Fruit fly (Drosophila melanogaster): Measurements from ENCODE around the gene Ugt307A1.

The Ugt307A1 gene

dm6 chr2L:7065687-7066086 is 2.1 kb upstream of the Ugt307A1 start, which contains the start of gene Nuf2 (continued):
- peak; percentile 11 for TF ChIP-seq zen (tag; optimal IDR thresholded peaks at IDR 0.05)
- TF ChIP-seq pan (optimal IDR thresholded peaks at IDR 0.05) = no peak
- peak in 1 of 2 experiments; percentile 27 for TF ChIP-seq pan (GFP tag; optimal IDR thresholded peaks at IDR 0.05 in 1 of 2, IDR thresholded peaks at IDR 0.05 in 1 of 2)
- TF ChIP-seq ssp (GFP tag; IDR thresholded peaks at IDR 0.05) = peak; percentile 98
- no peak for TF ChIP-seq Lpt (GFP tag; optimal IDR thresholded peaks at IDR 0.05)
- TF ChIP-seq CG1024 (GFP tag; IDR thresholded peaks at IDR 0.05) = peak; percentile 56
- peak; percentile 67 for TF ChIP-seq Med (GFP tag)
- peak; percentile 37 for TF ChIP-seq CG2116 (GFP tag; optimal IDR thresholded peaks at IDR 0.05)
- TF ChIP-seq hkb (optimal IDR thresholded peaks at IDR 0.05) = peak; percentile 20
- no peak for TF ChIP-seq hkb (GFP tag; IDR thresholded peaks at IDR 0.05)
- TF ChIP-seq CG16813 (GFP tag; IDR thresholded peaks at IDR 0.05; ENCODE audit: partially characterized antibody) = no peak
- TF ChIP-seq CG30020 (tag; optimal IDR thresholded peaks at IDR 0.05) = peak; percentile 82
- TF ChIP-seq NFAT (GFP tag; IDR thresholded peaks at IDR 0.05) = peak; percentile 8; the same call in 1 of the 2 replicates
- no peak for TF ChIP-seq klu (GFP tag; IDR thresholded peaks at IDR 0.05)
- no peak for TF ChIP-seq Mad (GFP tag; optimal IDR thresholded peaks at IDR 0.05)
- TF ChIP-seq CG7357 (GFP tag; IDR thresholded peaks at IDR 0.05) = peak; percentile 95
- TF ChIP-seq knrl (GFP tag; IDR thresholded peaks at IDR 0.05; ENCODE audit: partially characterized antibody) = peak; percentile 35; the same call in 1 of the 3 replicates
- peak; percentile 47 for TF ChIP-seq sens (GFP tag)
- TF ChIP-seq CG14441 (GFP tag; IDR thresholded peaks at IDR 0.05) = no peak
- TF ChIP-seq cad (GFP tag; optimal IDR thresholded peaks at IDR 0.05) = no peak
- peak in 1 of 2 experiments; percentile 24 for TF ChIP-seq Pdp1 (GFP tag; optimal IDR thresholded peaks at IDR 0.05)
- TF ChIP-seq CHES-1-like (GFP tag; optimal IDR thresholded peaks at IDR 0.05) = no peak
- peak; percentile 26 for TF ChIP-seq bigmax (GFP tag; optimal IDR thresholded peaks at IDR 0.05)
- peak; percentile 88 for TF ChIP-seq Lhr (GFP tag; optimal IDR thresholded peaks at IDR 0.05)
- 0 out of 2 replicates have a peak, but pooled peaks have one; percentile 20 for TF ChIP-seq Adf1 (GFP tag; IDR thresholded peaks at IDR 0.05)
- TF ChIP-seq Dp (GFP tag; optimal IDR thresholded peaks at IDR 0.05) = peak; percentile 80
- peak; percentile 77 for TF ChIP-seq CG9797 (GFP tag; optimal IDR thresholded peaks at IDR 0.05)
- peak; percentile 8 for TF ChIP-seq CG12391 (tag; optimal IDR thresholded peaks at IDR 0.05)
- TF ChIP-seq HmgZ (tag; optimal IDR thresholded peaks at IDR 0.05) = peak; percentile 45
- peak; percentile 41 for TF ChIP-seq CG12659 (GFP tag; optimal IDR thresholded peaks at IDR 0.05)
- TF ChIP-seq trem (tag; optimal IDR thresholded peaks at IDR 0.05) = peak; percentile 12
- peak; percentile 98 for TF ChIP-seq Myb (GFP tag; optimal IDR thresholded peaks at IDR 0.05)
- no peak for TF ChIP-seq Mrtf (GFP tag; IDR thresholded peaks at IDR 0.05)
- peak; percentile 16 for TF ChIP-seq gem (tag; optimal IDR thresholded peaks at IDR 0.05)
- TF ChIP-seq CoRest (tag; optimal IDR thresholded peaks at IDR 0.05) = peak; percentile 64
- TF ChIP-seq gfzf (GFP tag; optimal IDR thresholded peaks at IDR 0.05) = peak; percentile 95
- TF ChIP-seq HmgD (GFP tag; optimal IDR thresholded peaks at IDR 0.05) = peak; percentile 28
- TF ChIP-seq dmrt99B (tag; optimal IDR thresholded peaks at IDR 0.05) = no peak
- peak; percentile 17 for TF ChIP-seq Sry-δ (GFP tag; optimal IDR thresholded peaks at IDR 0.05)
- no peak for TF ChIP-seq luna (GFP tag; optimal IDR thresholded peaks at IDR 0.05)
- peak; percentile 70 for TF ChIP-seq stwl (tag; optimal IDR thresholded peaks at IDR 0.05)

DNA sequence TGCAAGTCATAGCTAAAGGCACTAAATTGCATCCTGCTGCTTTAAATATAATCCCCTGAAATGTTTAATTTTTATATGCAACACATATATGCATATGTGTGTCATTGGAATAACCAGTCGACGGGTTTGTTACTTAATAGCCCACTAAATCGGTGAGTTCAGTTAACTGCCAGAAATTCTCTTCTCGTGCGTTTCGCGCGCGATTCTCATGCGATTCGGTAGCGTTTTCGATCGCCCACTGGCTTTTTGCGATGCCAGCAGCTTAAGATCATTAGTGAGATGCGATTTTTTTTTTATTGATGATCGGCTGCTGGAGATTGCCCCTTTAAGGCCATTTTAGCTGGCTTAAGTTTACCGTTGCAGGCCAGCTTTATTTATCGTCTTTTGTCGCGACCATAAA is 3.4 kb downstream of the Ugt307A1 start:
- TF ChIP-seq sc (optimal IDR thresholded peaks at IDR 0.05) = no peak
- no peak for TF ChIP-seq sc (GFP tag; optimal IDR thresholded peaks at IDR 0.05)
- TF ChIP-seq Tbp (GFP tag; optimal IDR thresholded peaks at IDR 0.05) = peak; percentile 43
- TF ChIP-seq CG8359 (GFP tag; optimal IDR thresholded peaks at IDR 0.05; ENCODE audit: borderline replicate concordance) = peak; percentile 98
- no peak for TF ChIP-seq unc-4 (GFP tag; IDR thresholded peaks at IDR 0.05; ENCODE audit: partially characterized antibody)
